Comparison of ENCODE assay signal across 3 worm cellular contexts in the genomic region with DNA sequence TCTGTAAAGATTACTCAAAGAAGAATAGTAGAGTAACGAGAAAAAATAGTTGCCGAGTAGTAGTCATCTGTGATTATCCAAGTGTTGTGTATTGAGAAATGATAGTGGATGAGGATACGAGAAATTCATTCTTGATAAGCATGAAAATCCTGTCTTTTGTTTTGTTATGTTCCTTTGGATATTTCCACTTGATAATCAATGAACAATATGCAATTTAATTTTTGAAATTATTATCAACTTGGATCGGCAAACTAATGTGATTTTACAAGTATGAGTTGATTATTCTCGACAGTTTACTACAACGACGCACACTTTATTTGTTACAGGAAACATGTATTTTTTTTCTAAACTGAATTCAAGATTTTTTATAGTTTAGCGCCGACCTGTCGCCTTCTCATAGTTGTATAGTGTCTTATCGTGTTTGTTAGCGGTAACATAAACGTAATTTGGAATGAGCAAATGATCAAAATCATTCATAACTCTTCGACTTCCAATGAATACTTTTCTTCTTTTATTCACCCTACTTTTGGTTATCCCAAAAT.
TF ChIP-seq lines count a peak whose summit lies in the region.

A gene (minus strand): TSS at position 101 of the 542 bp plus-strand sequence.
A gene (plus strand): TSS at position 492 of the 542 bp plus-strand sequence.

TF ChIP-seq in whole organism, L2 larva, 48 proteins besides CTCF, POLR2A, EP300 and RAD21:
- TF ChIP-seq alr-1 (tag; optimal IDR thresholded peaks at IDR 0.05; lab: Kevin White, UChicago) (no peak), fos-1 (tag; optimal IDR thresholded peaks at IDR 0.05; lab: Kevin White, UChicago) (peak; percentile 28)

TF ChIP-seq in whole organism, L3 larva, 47 proteins besides CTCF, POLR2A, EP300 and RAD21:
- TF ChIP-seq nfya-1 (tag; optimal IDR thresholded peaks at IDR 0.05; lab: Kevin White, UChicago; ENCODE audit: insufficient read depth) (no peak), elt-2 (tag; optimal IDR thresholded peaks at IDR 0.05; lab: Kevin White, UChicago) (peak; percentile 23), mml-1 (tag; optimal IDR thresholded peaks at IDR 0.05; lab: Kevin White, UChicago) (no peak), nhr-23 (tag; optimal IDR thresholded peaks at IDR 0.05; lab: Kevin White, UChicago) (no peak)

TF ChIP-seq in whole organism, L4 larva, 104 proteins besides CTCF, POLR2A, EP300 and RAD21:
- TF ChIP-seq aha-1 (tag; lab: Kevin White, UChicago) (peak; percentile 22), nhr-42 (GFP tag; IDR thresholded peaks at IDR 0.05; lab: Robert Waterston, UW) (no peak)
